Worm (Caenorhabditis elegans): ENCODE data around the gene mans-3.

DNA sequence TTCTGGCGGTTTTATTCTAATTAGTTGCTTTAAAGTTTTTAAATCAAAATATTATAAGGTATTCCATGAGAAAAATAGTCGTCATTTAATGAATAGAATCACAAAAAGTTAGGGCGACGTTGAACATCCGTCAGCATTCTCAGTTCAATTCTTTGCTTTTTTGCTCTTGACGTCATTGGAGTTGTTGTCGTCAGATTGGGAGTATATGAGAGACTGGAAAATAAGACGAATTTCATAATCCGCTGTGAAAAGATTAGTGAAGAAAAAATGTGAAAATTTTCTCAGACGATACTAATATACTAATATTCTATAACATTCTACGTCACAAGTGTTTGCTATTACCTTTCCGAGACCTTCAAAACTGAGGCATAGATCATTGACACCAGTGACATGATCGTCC, 13.8 kb upstream of the mans-3 start:
- TF ChIP-seq egl-18 (GFP tag; IDR thresholded peaks at IDR 0.05), result no peak
- no peak for TF ChIP-seq ama-1 (optimal IDR thresholded peaks at IDR 0.05)
- no peak for TF ChIP-seq ama-1 (GFP tag; optimal IDR thresholded peaks at IDR 0.05)
- no peak for TF ChIP-seq hmg-20 (GFP tag; IDR thresholded peaks at IDR 0.05)
- no peak for TF ChIP-seq Y53F4B.3 (GFP tag; IDR thresholded peaks at IDR 0.05)
- no peak for TF ChIP-seq F52B5.7 (tag; optimal IDR thresholded peaks at IDR 0.05)
- no peak for TF ChIP-seq sptf-2 (GFP tag; optimal IDR thresholded peaks at IDR 0.05)
- no peak for TF ChIP-seq ztf-25 (GFP tag; IDR thresholded peaks at IDR 0.05)
- no peak for TF ChIP-seq lsl-1 (GFP tag; optimal IDR thresholded peaks at IDR 0.05)
